Worm (Caenorhabditis elegans): ENCODE measurements around the gene lrr-1.

lrr-1 gene

DNA sequence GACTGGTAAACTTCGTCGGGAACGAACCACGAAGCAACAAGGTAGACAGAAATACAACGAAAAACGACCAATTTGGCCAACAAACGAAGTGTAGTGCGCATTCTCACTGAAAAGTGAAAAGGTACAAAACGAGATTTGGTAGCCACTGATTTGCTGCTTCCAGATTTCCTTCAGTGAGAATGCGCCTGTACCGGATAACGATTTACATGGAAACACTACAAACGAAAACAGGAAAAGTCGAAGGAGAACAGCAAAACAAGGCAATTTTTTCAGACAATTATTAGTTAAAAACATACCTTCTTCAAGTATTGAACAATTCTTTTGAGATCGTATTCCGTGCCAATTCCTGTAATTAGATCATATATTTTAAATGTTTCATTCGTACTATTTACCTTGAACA is 43.3 kb downstream of the lrr-1 start, which contains the start of gene pigb-1:
Gene pigb-1, minus strand, starts transcription at position 101 of the 400 bp plus-strand sequence.
- no peak for TF ChIP-seq alr-1 (tag; optimal IDR thresholded peaks at IDR 0.05)
- no peak for TF ChIP-seq nhr-25 (tag; optimal IDR thresholded peaks at IDR 0.05)
- no peak for TF ChIP-seq nhr-12 (tag; optimal IDR thresholded peaks at IDR 0.05)
- no peak for TF ChIP-seq elt-3 (tag; optimal IDR thresholded peaks at IDR 0.05)
- TF ChIP-seq ceh-16 (tag; optimal IDR thresholded peaks at IDR 0.05): no peak
- no peak for TF ChIP-seq mdl-1 (tag; optimal IDR thresholded peaks at IDR 0.05)
- TF ChIP-seq lin-11 (tag; optimal IDR thresholded peaks at IDR 0.05): no peak
- TF ChIP-seq nhr-237 (tag; optimal IDR thresholded peaks at IDR 0.05): no peak
- no peak for TF ChIP-seq lsy-2 (tag; optimal IDR thresholded peaks at IDR 0.05)

DNA sequence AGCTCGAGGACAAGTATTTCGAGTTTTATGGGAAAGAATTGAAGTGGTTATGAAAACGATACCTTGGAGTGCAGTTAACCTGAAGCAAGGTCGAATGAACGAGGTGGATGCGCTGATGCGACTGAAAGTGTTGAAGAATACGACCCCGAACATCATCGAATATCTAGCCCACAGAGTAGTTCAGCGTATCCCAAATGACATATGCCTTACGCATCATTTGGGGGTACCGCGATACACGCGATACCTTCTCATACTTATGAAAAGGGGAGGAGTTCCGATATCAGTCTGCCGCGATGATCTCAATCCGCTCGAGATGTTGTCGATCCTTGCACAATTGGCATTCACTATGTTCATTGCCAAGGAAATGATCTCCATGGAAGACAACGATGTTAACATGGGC is 46.4 kb downstream of the lrr-1 start, which contains the start of gene T27F7.12:
Gene T27F7.12, plus strand, starts transcription at position 301 of the 400 bp plus-strand sequence.
- TF ChIP-seq nhr-77 (tag; optimal IDR thresholded peaks at IDR 0.05) (no peak), gmeb-1 (tag; optimal IDR thresholded peaks at IDR 0.05) (no peak), fos-1 (tag; optimal IDR thresholded peaks at IDR 0.05) (no peak), mdl-1 (tag; optimal IDR thresholded peaks at IDR 0.05) (no peak), ZK546.5 (tag; optimal IDR thresholded peaks at IDR 0.05) (no peak), F13H6.1 (tag; optimal IDR thresholded peaks at IDR 0.05) (no peak), mab-5 (tag; optimal IDR thresholded peaks at IDR 0.05) (no peak), nhr-129 (tag; optimal IDR thresholded peaks at IDR 0.05) (no peak), ztf-11 (tag; optimal IDR thresholded peaks at IDR 0.05) (no peak), ceh-16 (tag; optimal IDR thresholded peaks at IDR 0.05) (no peak), lin-11 (tag; optimal IDR thresholded peaks at IDR 0.05) (no peak), Y55F3AM.14 (GFP tag; optimal IDR thresholded peaks at IDR 0.05) (no peak), R02D3.7 (tag; optimal IDR thresholded peaks at IDR 0.05) (no peak), unc-62 (GFP tag; optimal IDR thresholded peaks at IDR 0.05) (no peak), nhr-237 (tag; optimal IDR thresholded peaks at IDR 0.05) (no peak), alr-1 (tag; optimal IDR thresholded peaks at IDR 0.05) (no peak), lin-39 (tag; optimal IDR thresholded peaks at IDR 0.05) (no peak), unc-39 (tag; optimal IDR thresholded peaks at IDR 0.05) (no peak)

DNA sequence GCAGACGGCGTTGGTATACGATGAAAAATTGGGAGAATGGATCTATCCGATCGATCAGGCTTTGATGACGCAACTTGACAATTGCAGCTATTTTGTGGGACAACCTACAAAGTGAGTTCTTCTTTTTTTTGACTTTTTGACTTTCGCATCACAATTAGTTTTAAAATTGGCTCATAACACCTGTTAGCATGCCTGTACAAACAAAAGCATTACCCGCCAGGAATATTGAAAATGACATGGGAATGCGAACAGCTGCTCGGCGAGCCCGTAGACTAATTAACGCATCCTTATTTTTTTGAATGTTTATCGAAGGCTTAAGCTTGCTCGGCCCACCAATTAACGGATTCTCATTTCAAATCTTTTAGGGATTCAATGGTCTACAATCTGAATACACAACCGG is 49.0 kb downstream of the lrr-1 start:
- TF ChIP-seq skn-1 (tag; optimal IDR thresholded peaks at IDR 0.05) (no peak), nhr-21 (tag; optimal IDR thresholded peaks at IDR 0.05) (no peak), nhr-6 (tag; optimal IDR thresholded peaks at IDR 0.05) (no peak), nhr-25 (tag; optimal IDR thresholded peaks at IDR 0.05) (no peak)

ce11 chrII:4986664-4987063 is 49.6 kb downstream of the lrr-1 start:
- TF ChIP-seq peb-1 (tag; optimal IDR thresholded peaks at IDR 0.05) (no peak), R02D3.7 (tag; optimal IDR thresholded peaks at IDR 0.05) (no peak), nhr-25 (tag; optimal IDR thresholded peaks at IDR 0.05) (no peak), ztf-1 (GFP tag; conservative IDR thresholded peaks at IDR 0.05) (no peak), sma-3 (GFP tag; optimal IDR thresholded peaks at IDR 0.05) (no peak), mdl-1 (tag; optimal IDR thresholded peaks at IDR 0.05) (no peak), lsy-2 (tag; optimal IDR thresholded peaks at IDR 0.05) (no peak), dmd-4 (tag; optimal IDR thresholded peaks at IDR 0.05) (no peak), lin-39 (tag; optimal IDR thresholded peaks at IDR 0.05) (no peak), ztf-4 (tag; optimal IDR thresholded peaks at IDR 0.05) (no peak), nhr-129 (tag; optimal IDR thresholded peaks at IDR 0.05) (no peak), unc-55 (GFP tag; optimal IDR thresholded peaks at IDR 0.05) (no peak), ZK546.5 (tag; optimal IDR thresholded peaks at IDR 0.05) (no peak)

DNA sequence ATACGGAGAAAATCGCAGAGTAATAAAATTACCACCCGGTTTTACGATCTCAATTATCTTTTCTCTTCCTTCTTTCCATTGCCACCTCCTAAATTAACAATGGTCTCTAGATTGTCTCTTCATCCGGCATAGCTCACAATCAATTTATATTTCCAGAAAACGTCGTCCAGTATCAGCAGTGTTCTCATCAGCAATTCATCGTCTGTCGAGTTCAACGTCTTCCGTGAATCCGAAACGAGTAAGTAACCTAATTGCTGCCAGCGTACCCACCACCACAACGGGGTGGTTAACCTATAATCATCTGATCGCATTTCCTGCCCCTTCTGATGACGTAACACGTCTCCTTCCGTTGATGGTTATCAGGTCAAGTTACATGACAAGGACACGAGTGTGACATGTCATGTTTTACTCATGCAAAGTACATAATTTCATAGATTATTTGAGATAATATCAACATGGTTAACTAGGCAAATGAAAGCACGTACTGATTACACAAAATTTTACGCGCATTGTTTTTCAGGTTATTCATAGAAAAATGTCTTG is 50.2 kb downstream of the lrr-1 start:
- no peak for TF ChIP-seq nhr-237 (tag; optimal IDR thresholded peaks at IDR 0.05)
- TF ChIP-seq dmd-4 (tag; optimal IDR thresholded peaks at IDR 0.05): no peak
- TF ChIP-seq unc-62 (GFP tag; optimal IDR thresholded peaks at IDR 0.05): no peak
- peak; percentile 32 for TF ChIP-seq nhr-25 (tag; optimal IDR thresholded peaks at IDR 0.05)
- TF ChIP-seq nhr-77 (tag; optimal IDR thresholded peaks at IDR 0.05): no peak
- TF ChIP-seq nhr-10 (tag; optimal IDR thresholded peaks at IDR 0.05): no peak
- TF ChIP-seq elt-1 (tag; optimal IDR thresholded peaks at IDR 0.05): no peak
- TF ChIP-seq egl-27 (tag; optimal IDR thresholded peaks at IDR 0.05): no peak
- no peak for TF ChIP-seq snpc-4 (tag; optimal IDR thresholded peaks at IDR 0.05)
- no peak for TF ChIP-seq mab-5 (tag; optimal IDR thresholded peaks at IDR 0.05)
- peak; percentile 40 for TF ChIP-seq nhr-129 (tag; optimal IDR thresholded peaks at IDR 0.05)
- no peak for TF ChIP-seq peb-1 (tag; optimal IDR thresholded peaks at IDR 0.05)
- TF ChIP-seq mdl-1 (tag; optimal IDR thresholded peaks at IDR 0.05): no peak
- no peak for TF ChIP-seq nhr-6 (tag; optimal IDR thresholded peaks at IDR 0.05)
- TF ChIP-seq zag-1 (tag; optimal IDR thresholded peaks at IDR 0.05): no peak
- no peak for TF ChIP-seq elt-3 (tag; optimal IDR thresholded peaks at IDR 0.05)
- no peak for TF ChIP-seq unc-39 (tag; optimal IDR thresholded peaks at IDR 0.05)
- no peak for TF ChIP-seq gmeb-1 (tag; optimal IDR thresholded peaks at IDR 0.05)
- TF ChIP-seq ceh-16 (tag; optimal IDR thresholded peaks at IDR 0.05): peak; percentile 58
- no peak for TF ChIP-seq lsy-2 (tag; optimal IDR thresholded peaks at IDR 0.05)
- peak; percentile 49 for TF ChIP-seq sma-9 (GFP tag; optimal IDR thresholded peaks at IDR 0.05)
- no peak for TF ChIP-seq sma-9 (tag; optimal IDR thresholded peaks at IDR 0.05)
- TF ChIP-seq R02D3.7 (tag; optimal IDR thresholded peaks at IDR 0.05): no peak

All from whole organism, L2 larva.